Fruit fly (Drosophila melanogaster): ENCODE measurements around the gene comm2.

comm2 gene

DNA sequence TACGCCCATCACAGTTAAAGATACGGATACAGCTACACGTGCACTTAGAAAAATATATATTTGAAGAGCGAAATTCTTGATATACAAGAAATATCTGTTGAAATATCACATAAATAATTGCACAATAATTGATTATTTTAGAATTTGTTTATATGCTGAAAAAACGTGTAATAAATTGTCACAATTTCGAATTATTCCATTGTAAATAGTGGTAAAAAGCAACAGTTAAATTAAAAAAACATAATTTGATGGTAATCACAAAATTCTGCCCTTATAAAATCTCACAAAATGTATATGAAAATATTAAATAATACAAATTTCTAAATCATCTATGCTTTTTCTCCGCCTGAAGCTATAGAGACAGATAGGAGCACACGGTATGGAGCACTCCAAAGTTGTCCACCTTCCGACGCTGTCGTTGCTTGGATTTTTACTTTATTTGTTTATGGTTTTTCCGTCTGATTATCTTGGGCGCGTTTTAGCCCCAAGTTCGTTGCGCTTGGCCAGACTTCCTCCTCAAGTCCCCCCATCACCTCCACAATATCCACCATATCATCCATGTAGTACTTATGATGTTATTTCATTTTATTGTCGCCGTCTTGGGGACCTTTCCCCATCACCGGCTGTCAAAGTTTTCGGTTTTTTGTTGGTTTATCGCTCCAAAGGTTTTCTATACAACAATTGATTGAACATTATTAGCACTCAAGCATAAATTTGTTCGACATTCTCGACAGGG lies 4.8 kb upstream of the comm2 start (continued):
- TF ChIP-seq gem (tag; optimal IDR thresholded peaks at IDR 0.05) (peak; percentile 81), sens (GFP tag) (peak; percentile 83), Sin3A (optimal IDR thresholded peaks at IDR 0.05) (no peak)

DNA sequence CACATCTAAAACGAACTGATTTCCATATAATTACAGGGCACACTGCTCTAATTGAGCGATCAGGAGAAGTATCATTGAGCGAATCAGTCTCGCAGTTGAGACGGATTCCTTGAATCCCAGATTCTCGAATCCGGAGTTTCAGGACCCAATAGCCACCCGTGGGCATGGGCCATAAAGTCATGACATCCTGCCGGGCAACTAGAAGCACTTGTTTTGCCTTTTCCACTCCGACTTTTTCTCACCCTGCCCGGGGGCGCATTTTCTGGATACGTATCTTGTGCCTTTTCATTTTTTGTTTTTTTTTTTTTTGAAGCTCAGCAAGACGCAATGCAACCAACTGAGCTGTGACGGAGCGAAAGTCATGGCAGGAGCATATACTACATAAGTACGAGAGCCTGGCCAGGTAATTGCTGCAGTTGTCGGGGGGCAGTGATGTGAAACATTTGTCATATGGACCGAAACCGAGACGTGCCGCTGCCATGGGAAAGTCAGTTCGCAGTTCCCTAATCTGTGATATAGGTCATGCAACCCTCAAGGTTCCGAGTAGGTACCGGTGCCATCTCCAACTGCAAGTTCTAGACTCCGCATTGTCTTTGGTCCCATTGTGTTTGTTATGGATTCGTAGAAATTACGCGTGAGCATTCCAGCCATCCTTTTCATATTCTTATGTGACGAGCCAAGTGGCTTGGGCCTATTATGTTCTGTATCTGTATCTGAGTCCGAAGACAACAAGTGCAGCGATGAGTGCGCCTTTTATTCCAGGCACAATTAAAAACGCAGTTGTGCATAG lies 3.9 kb upstream of the comm2 start:
- TF ChIP-seq CG31388 (GFP tag; optimal IDR thresholded peaks at IDR 0.05): no peak
- no peak for TF ChIP-seq rib (GFP tag; IDR thresholded peaks at IDR 0.05)
- no peak for TF ChIP-seq sima (GFP tag; optimal IDR thresholded peaks at IDR 0.05)
- no peak for TF ChIP-seq CG10267 (tag; optimal IDR thresholded peaks at IDR 0.05)
- TF ChIP-seq eve (GFP tag; optimal IDR thresholded peaks at IDR 0.05): no peak
- no peak for TF ChIP-seq btn (GFP tag; optimal IDR thresholded peaks at IDR 0.05)
- TF ChIP-seq ftz-f1 (GFP tag; optimal IDR thresholded peaks at IDR 0.05): no peak
- no peak for TF ChIP-seq croc (GFP tag; conservative IDR thresholded peaks at IDR 0.05)
- no peak for TF ChIP-seq lov (optimal IDR thresholded peaks at IDR 0.05)
- TF ChIP-seq lov (GFP tag; IDR thresholded peaks at IDR 0.05): no peak
- no peak for TF ChIP-seq Xbp1 (GFP tag; optimal IDR thresholded peaks at IDR 0.05)
- TF ChIP-seq tna (GFP tag; IDR thresholded peaks at IDR 0.05; ENCODE audit: partially characterized antibody): no peak
- TF ChIP-seq D (optimal IDR thresholded peaks at IDR 0.05): peak; percentile 93
- TF ChIP-seq D (GFP tag; optimal IDR thresholded peaks at IDR 0.05): no peak
- no peak for TF ChIP-seq CG11560 (tag; IDR thresholded peaks at IDR 0.05)
- TF ChIP-seq D19A (tag; optimal IDR thresholded peaks at IDR 0.05): peak; percentile 1
- no peak for TF ChIP-seq CG17829 (tag; optimal IDR thresholded peaks at IDR 0.05)
- no peak for TF ChIP-seq nerfin-2 (GFP tag; IDR thresholded peaks at IDR 0.05; ENCODE audit: partially characterized antibody)
- TF ChIP-seq CG2712 (tag; optimal IDR thresholded peaks at IDR 0.05): no peak
- no peak for TF ChIP-seq CG15073 (GFP tag; optimal IDR thresholded peaks at IDR 0.05)
- TF ChIP-seq CG2199 (GFP tag; IDR thresholded peaks at IDR 0.05): peak; percentile 17; the same call in 1 of the 3 replicates
- TF ChIP-seq ab (GFP tag; optimal IDR thresholded peaks at IDR 0.05): no peak
- no peak for TF ChIP-seq CG3838 (GFP tag; optimal IDR thresholded peaks at IDR 0.05)
- TF ChIP-seq Fer2 (tag; optimal IDR thresholded peaks at IDR 0.05): no peak
- no peak for TF ChIP-seq CG17612 (GFP tag; IDR thresholded peaks at IDR 0.05)
- no peak for TF ChIP-seq CG14965 (GFP tag; optimal IDR thresholded peaks at IDR 0.05; ENCODE audit: borderline replicate concordance)
- TF ChIP-seq slou (GFP tag; optimal IDR thresholded peaks at IDR 0.05): no peak
- TF ChIP-seq salm (tag; optimal IDR thresholded peaks at IDR 0.05): no peak
- TF ChIP-seq CG8924 (tag; optimal IDR thresholded peaks at IDR 0.05): no peak
- peak; percentile 88 for TF ChIP-seq zen (tag; optimal IDR thresholded peaks at IDR 0.05)
- TF ChIP-seq insv (GFP tag; optimal IDR thresholded peaks at IDR 0.05): peak in 1 of 2 experiments; percentile 14
- TF ChIP-seq Dp (GFP tag; optimal IDR thresholded peaks at IDR 0.05): no peak
- TF ChIP-seq bab2 (GFP tag; optimal IDR thresholded peaks at IDR 0.05): no peak
- no peak for TF ChIP-seq ase (GFP tag; IDR thresholded peaks at IDR 0.05)
- no peak for TF ChIP-seq CG16863 (GFP tag; optimal IDR thresholded peaks at IDR 0.05)
- no peak for TF ChIP-seq sc (optimal IDR thresholded peaks at IDR 0.05)
- TF ChIP-seq sc (GFP tag; optimal IDR thresholded peaks at IDR 0.05): no peak
- TF ChIP-seq tll (GFP tag; optimal IDR thresholded peaks at IDR 0.05): peak in 1 of 2 experiments; percentile 46
- no peak for TF ChIP-seq Chrac-16 (GFP tag; optimal IDR thresholded peaks at IDR 0.05)
- 0 out of 3 replicates have a peak, but pooled peaks have one; percentile 23 for TF ChIP-seq ci (GFP tag; IDR thresholded peaks at IDR 0.05)
- TF ChIP-seq Six4 (GFP tag; optimal IDR thresholded peaks at IDR 0.05): no peak
- no peak for TF ChIP-seq Oaz (GFP tag; IDR thresholded peaks at IDR 0.05)
- no peak for TF ChIP-seq Gsc (GFP tag; IDR thresholded peaks at IDR 0.05)
- TF ChIP-seq HLHmδ (GFP tag; optimal IDR thresholded peaks at IDR 0.05): no peak
- no peak for TF ChIP-seq bsh (GFP tag; optimal IDR thresholded peaks at IDR 0.05)
